Worm (Caenorhabditis elegans) whole organism, young adult: ENCODE measurements around the gene C36A4.4.
A peak's percentile ranks its signal among the peaks of the same experiment; 100 is the strongest.

Experiments
- C06A6.2 ChIP-seq: fragments of 200-800 bp; sonication (Bioruptor generic); conservative IDR thresholded peaks from 2 replicates; pipeline ENCODE4 v1.3.6; 2022; ENCODE audit warnings: missing genetic modification characterization, missing compliant biosample characterization
- C17E4.6 ChIP-seq: fragments of 200-800 bp; sonication (Bioruptor generic); IDR thresholded peaks from 2 replicates; pipeline ENCODE4 v1.3.6; 2022; ENCODE audit warnings: missing genetic modification reagents, missing genetic modification characterization, missing compliant biosample characterization
- D2030.7 ChIP-seq: fragments of 200-800 bp; sonication (Bioruptor generic); IDR thresholded peaks from 2 replicates; pipeline ENCODE4 v1.3.6; 2022; ENCODE audit warnings: missing genetic modification reagents, missing genetic modification characterization, missing compliant biosample characterization
- F39B2.1 ChIP-seq: fragments of 200-800 bp; sonication (Bioruptor generic); IDR thresholded peaks from 2 replicates; pipeline ENCODE4 v1.3.6; 2022; ENCODE audit warnings: missing genetic modification reagents, missing genetic modification characterization, missing compliant biosample characterization
- F49E8.2 ChIP-seq: sonication (generic microtip); optimal IDR thresholded peaks from 3 replicates; lab custom pipeline; 2017; ENCODE audit warnings: missing genetic modification characterization, mild to moderate bottlenecking, missing compliant biosample characterization, antibody characterized with exemption, moderate library complexity; ENCODE audit not compliant: insufficient read depth
- F55B11.4 ChIP-seq: sonication (generic microtip); optimal IDR thresholded peaks from 2 replicates; lab custom pipeline; 2016; ENCODE audit warnings: missing compliant biosample characterization, missing genetic modification characterization, borderline replicate concordance; ENCODE audit not compliant: insufficient read depth
- K12H6.12 ChIP-seq: fragments of 200-800 bp; sonication (Bioruptor generic); optimal IDR thresholded peaks from 2 replicates; lab custom pipeline; 2018; ENCODE audit warnings: mild to moderate bottlenecking, missing genetic modification characterization, missing compliant biosample characterization
- T07F8.4 ChIP-seq: sonication (generic microtip); optimal IDR thresholded peaks from 2 replicates; lab custom pipeline; 2016; ENCODE audit warnings: mild to moderate bottlenecking, missing genetic modification characterization, moderate library complexity, missing compliant biosample characterization
- Y95B8A.8 ChIP-seq: fragments of 200-800 bp; sonication (Bioruptor generic); IDR thresholded peaks from 2 replicates; pipeline ENCODE4 v1.3.6; 2022; ENCODE audit warnings: missing genetic modification reagents, missing genetic modification characterization, missing compliant biosample characterization
- akir-1 ChIP-seq: fragments of 200-800 bp; sonication (Bioruptor generic); optimal IDR thresholded peaks from 2 replicates; lab custom pipeline; 2018; ENCODE audit warnings: mild to moderate bottlenecking, missing genetic modification characterization, moderate library complexity, missing compliant biosample characterization
- ama-1 ChIP-seq, 3 experiments: fragments of 150-350 bp in 1 of 3; sonication (generic microtip) in 2 of 3; optimal IDR thresholded peaks; 2 replicates each; lab custom pipeline; 2014 to 2018; ENCODE audit warnings: missing biosample characterization in 2 of 3, missing genetic modification characterization in 2 of 3, missing genetic modification reagents in 2 of 3
- bed-2 ChIP-seq: fragments of 200-800 bp; sonication (Bioruptor generic); IDR thresholded peaks from 2 replicates; pipeline ENCODE4 v1.3.6; 2022; ENCODE audit warnings: missing genetic modification reagents, missing genetic modification characterization, missing compliant biosample characterization
- cebp-1 ChIP-seq, 2 experiments: fragments of 200-800 bp in 1 of 2; sonication (Bioruptor generic) in 1 of 2; sonication (generic microtip) in 1 of 2; IDR thresholded peaks in 1 of 2; optimal IDR thresholded peaks in 1 of 2; 2 replicates each; pipeline versions ENCODE4 v1.3.6 to Lab custom; 2017 to 2022; ENCODE audit warnings: missing compliant biosample characterization in 2 of 2, missing genetic modification characterization in 2 of 2, mild to moderate bottlenecking in 1 of 2, missing genetic modification reagents in 1 of 2, moderate library complexity in 1 of 2
- cebp-2 ChIP-seq: fragments of 200-800 bp; sonication (Bioruptor generic); IDR thresholded peaks from 2 replicates; pipeline ENCODE4 v1.3.6; 2022; ENCODE audit warnings: missing genetic modification characterization, missing compliant biosample characterization
- ceh-100 ChIP-seq: fragments of 200-800 bp; sonication (Bioruptor generic); IDR thresholded peaks from 2 replicates; pipeline ENCODE4 v1.3.6; 2022; ENCODE audit warnings: missing genetic modification reagents, missing genetic modification characterization, missing compliant biosample characterization
- ceh-40 ChIP-seq: fragments of 200-800 bp; sonication (Bioruptor generic); IDR thresholded peaks from 2 replicates; pipeline ENCODE4 v1.3.6; 2022; ENCODE audit warnings: missing genetic modification characterization, missing compliant biosample characterization
- egrh-3 ChIP-seq: fragments of 200-800 bp; sonication (Bioruptor generic); IDR thresholded peaks from 2 replicates; pipeline ENCODE4 v1.3.6; 2022; ENCODE audit warnings: missing genetic modification reagents, missing genetic modification characterization, missing compliant biosample characterization
- fkh-3 ChIP-seq: sonication (generic microtip); optimal IDR thresholded peaks from 2 replicates; lab custom pipeline; 2016; ENCODE audit warnings: mild to moderate bottlenecking, missing genetic modification characterization, missing compliant biosample characterization
- him-1 ChIP-seq: sonication (generic microtip); optimal IDR thresholded peaks from 2 replicates; lab custom pipeline; 2016; ENCODE audit warnings: missing genotype, missing genetic modification reagents, missing genetic modification characterization, missing compliant biosample characterization
- hlh-12 ChIP-seq: sonication (generic microtip); optimal IDR thresholded peaks from 2 replicates; lab custom pipeline; 2016; ENCODE audit warnings: missing genetic modification characterization, missing compliant biosample characterization
- hmg-1.2 ChIP-seq: fragments of 200-800 bp; sonication (Bioruptor generic); IDR thresholded peaks from 2 replicates; pipeline ENCODE4 v1.3.6; 2022; ENCODE audit warnings: missing genetic modification reagents, missing genetic modification characterization, missing compliant biosample characterization
- hrde-1 ChIP-seq: sonication (generic microtip); optimal IDR thresholded peaks from 2 replicates; lab custom pipeline; 2016; ENCODE audit warnings: missing genetic modification characterization, mild to moderate bottlenecking, missing compliant biosample characterization, moderate library complexity, missing genotype, missing genetic modification reagents, borderline replicate concordance
- hsf-1 ChIP-seq: fragments of 200-800 bp; sonication (Bioruptor generic); IDR thresholded peaks from 2 replicates; pipeline ENCODE4 v1.3.6; 2022; ENCODE audit warnings: missing genetic modification reagents, missing genetic modification characterization, missing compliant biosample characterization
- lin-35 ChIP-seq, 3 experiments: fragments of 150-350 bp in 2 of 3; sonication (generic microtip) in 1 of 3; optimal IDR thresholded peaks; 2 replicates each; lab custom pipeline; 2014 to 2018; ENCODE audit warnings: missing biosample characterization in 3 of 3, missing genetic modification characterization in 3 of 3, missing genetic modification reagents in 3 of 3
- lin-40 ChIP-seq: sonication (generic microtip); optimal IDR thresholded peaks from 2 replicates; lab custom pipeline; 2016; ENCODE audit warnings: missing genetic modification characterization, mild to moderate bottlenecking, missing compliant biosample characterization, missing genotype, missing genetic modification reagents
- lin-54 ChIP-seq: fragments of 200-800 bp; sonication (Bioruptor generic); optimal IDR thresholded peaks from 2 replicates; lab custom pipeline; 2018; ENCODE audit warnings: mild to moderate bottlenecking, missing genetic modification characterization, missing compliant biosample characterization
- lsy-27 ChIP-seq: sonication (generic microtip); optimal IDR thresholded peaks from 2 replicates; lab custom pipeline; 2017; ENCODE audit warnings: missing genetic modification characterization, mild to moderate bottlenecking, missing compliant biosample characterization, antibody characterized with exemption, missing genotype, borderline replicate concordance; ENCODE audit not compliant: insufficient read depth
- mcd-1 ChIP-seq: fragments of 200-800 bp; sonication (Bioruptor generic); IDR thresholded peaks from 2 replicates; pipeline ENCODE4 v1.3.6; 2022; ENCODE audit warnings: missing genetic modification reagents, missing genetic modification characterization, missing compliant biosample characterization
- mes-4 ChIP-seq: sonication (generic microtip); optimal IDR thresholded peaks from 2 replicates; lab custom pipeline; 2016; ENCODE audit warnings: missing genotype, missing genetic modification characterization, missing compliant biosample characterization
- mxl-1 ChIP-seq: sonication (generic microtip); optimal IDR thresholded peaks from 2 replicates; lab custom pipeline; 2016; ENCODE audit warnings: missing genetic modification characterization, missing compliant biosample characterization
- nfya-1 ChIP-seq: sonication (generic microtip); optimal IDR thresholded peaks from 2 replicates; lab custom pipeline; 2017; ENCODE audit warnings: antibody characterized with exemption, missing compliant biosample characterization, missing genetic modification characterization, borderline replicate concordance; ENCODE audit not compliant: insufficient read depth
- nfyb-1 ChIP-seq: fragments of 200-800 bp; sonication (Bioruptor generic); IDR thresholded peaks from 2 replicates; pipeline ENCODE4 v1.3.6; 2022; ENCODE audit warnings: missing genetic modification reagents, missing genetic modification characterization, missing compliant biosample characterization
- nhr-120 ChIP-seq: fragments of 200-800 bp; sonication (Bioruptor generic); IDR thresholded peaks from 2 replicates; pipeline ENCODE4 v1.3.6; 2022; ENCODE audit warnings: missing genetic modification characterization, missing compliant biosample characterization
- nhr-179 ChIP-seq: sonication (generic microtip); optimal IDR thresholded peaks from 2 replicates; lab custom pipeline; 2016; ENCODE audit warnings: mild to moderate bottlenecking, missing genetic modification characterization, missing compliant biosample characterization
- nhr-80 ChIP-seq: sonication (generic microtip); optimal IDR thresholded peaks from 2 replicates; lab custom pipeline; 2016; ENCODE audit warnings: missing genetic modification characterization, missing compliant biosample characterization
- nhr-90 ChIP-seq: sonication (generic microtip); optimal IDR thresholded peaks from 2 replicates; lab custom pipeline; 2016; ENCODE audit warnings: missing genotype, mild to moderate bottlenecking, missing genetic modification characterization, missing compliant biosample characterization
- rpc-1 ChIP-seq, 2 experiments: fragments of 150-350 bp in 1 of 2; sonication (generic microtip) in 1 of 2; optimal IDR thresholded peaks; 2 replicates each; lab custom pipeline; 2014 to 2018; ENCODE audit warnings: missing biosample characterization in 1 of 2, missing genetic modification characterization in 1 of 2, missing genetic modification reagents in 1 of 2, missing genotype in 1 of 2
- sdz-38 ChIP-seq: sonication (generic microtip); optimal IDR thresholded peaks from 2 replicates; lab custom pipeline; 2016; ENCODE audit warnings: missing genotype, missing genetic modification characterization, missing compliant biosample characterization
- sea-2 ChIP-seq: fragments of 200-800 bp; sonication (Bioruptor generic); IDR thresholded peaks from 2 replicates; pipeline ENCODE4 v1.3.6; 2022; ENCODE audit warnings: missing genetic modification characterization, missing compliant biosample characterization
- somi-1 ChIP-seq: fragments of 200-800 bp; sonication (Bioruptor generic); optimal IDR thresholded peaks from 2 replicates; lab custom pipeline; 2018; ENCODE audit warnings: mild to moderate bottlenecking, missing genetic modification characterization, missing compliant biosample characterization
- tbp1 ChIP-seq: fragments of 200-800 bp; sonication (Bioruptor generic); optimal IDR thresholded peaks from 2 replicates; lab custom pipeline; 2018; ENCODE audit warnings: mild to moderate bottlenecking, missing genetic modification characterization, missing compliant biosample characterization
- tbx-9 ChIP-seq: sonication (generic microtip); optimal IDR thresholded peaks from 2 replicates; lab custom pipeline; 2016; ENCODE audit warnings: borderline replicate concordance, missing genetic modification characterization, inconsistent platforms, missing compliant biosample characterization
- tlf-1 ChIP-seq: fragments of 200-800 bp; sonication (Bioruptor generic); optimal IDR thresholded peaks from 2 replicates; lab custom pipeline; 2018; ENCODE audit warnings: mild to moderate bottlenecking, missing genetic modification characterization, missing compliant biosample characterization
- xnd-1 ChIP-seq: sonication (generic microtip); optimal IDR thresholded peaks from 2 replicates; lab custom pipeline; 2016; ENCODE audit warnings: missing genotype, missing genetic modification reagents, missing genetic modification characterization, missing compliant biosample characterization
- ztf-25 ChIP-seq: fragments of 200-800 bp; sonication (Bioruptor generic); IDR thresholded peaks from 2 replicates; pipeline ENCODE4 v1.3.6; 2022; ENCODE audit warnings: missing genetic modification reagents, missing genetic modification characterization, missing compliant biosample characterization
- ztf-28 ChIP-seq: fragments of 200-800 bp; sonication (Bioruptor generic); IDR thresholded peaks from 2 replicates; pipeline ENCODE4 v1.3.6; 2022; ENCODE audit warnings: missing genetic modification reagents, missing genetic modification characterization, missing compliant biosample characterization
- ztf-3 ChIP-seq: fragments of 200-800 bp; sonication (Bioruptor generic); optimal IDR thresholded peaks from 2 replicates; lab custom pipeline; 2018; ENCODE audit warnings: mild to moderate bottlenecking, missing genetic modification characterization, missing compliant biosample characterization

The C36A4.4 gene

DNA sequence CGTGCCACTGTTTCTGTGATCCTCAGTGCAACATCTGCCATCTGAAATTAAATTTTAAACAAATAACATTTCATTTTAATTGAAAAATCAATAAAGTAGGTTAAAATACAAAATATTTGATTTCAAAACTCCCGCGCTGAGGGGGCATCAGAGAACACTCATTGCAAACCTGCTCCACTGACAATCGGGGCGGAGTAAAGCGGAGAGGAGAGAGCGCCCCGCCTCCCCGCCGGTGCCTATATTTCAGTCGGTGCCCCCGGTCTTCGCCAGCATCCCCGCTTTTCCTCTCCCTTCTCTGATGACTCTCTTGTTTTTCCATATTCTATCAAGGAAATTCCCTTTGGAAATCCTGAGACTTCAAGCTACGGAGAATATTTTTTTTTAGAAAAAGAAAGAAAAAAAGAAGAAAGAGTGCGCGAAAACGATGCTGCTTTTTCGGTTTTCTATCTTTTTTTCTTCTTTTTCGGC is 19.5 kb upstream of the C36A4.4 start, which contains the start of gene brc-1 (continued):
- TF ChIP-seq F49E8.2 (tag; lab: Kevin White, UChicago) (no peak), cebp-2 (GFP tag; lab: Robert Waterston, UW) (no peak), xnd-1 (tag; lab: Kevin White, UChicago) (no peak), ztf-28 (no peak), mxl-1 (tag; lab: Kevin White, UChicago) (no peak), akir-1 (GFP tag; lab: Kevin White, UChicago) (no peak), tbx-9 (tag; lab: Kevin White, UChicago) (no peak), hrde-1 (tag; lab: Kevin White, UChicago) (no peak), tbp1 (GFP tag; lab: Kevin White, UChicago) (peak; percentile 51), mes-4 (tag; lab: Kevin White, UChicago) (no peak), sea-2 (no peak), C06A6.2 (GFP tag; lab: Robert Waterston, UW) (peak; percentile 79), fkh-3 (no peak), C17E4.6 (GFP tag; lab: Robert Waterston, UW) (no peak), somi-1 (GFP tag; lab: Kevin White, UChicago) (peak; percentile 41), hsf-1 (no peak), cebp-1 (GFP tag; IDR thresholded peaks at IDR 0.05; lab: Robert Waterston, UW) (peak; percentile 70), cebp-1 (tag; optimal IDR thresholded peaks at IDR 0.05; lab: Kevin White, UChicago) (peak; percentile 87), lin-35 (GFP tag; optimal IDR thresholded peaks at IDR 0.05; lab: Kevin White, UChicago) (peak in 2 of 3 experiments; percentile 41 to 92), nfya-1 (tag; lab: Kevin White, UChicago) (no peak), sdz-38 (no peak), lin-54 (GFP tag; lab: Kevin White, UChicago) (peak; percentile 91), egrh-3 (GFP tag; lab: Robert Waterston, UW) (peak; percentile 91), rpc-1 (optimal IDR thresholded peaks at IDR 0.05; lab: Kevin White, UChicago) (no peak), rpc-1 (tag; optimal IDR thresholded peaks at IDR 0.05; lab: Kevin White, UChicago) (no peak), bed-2 (no peak), ceh-40 (GFP tag; lab: Robert Waterston, UW) (no peak), ama-1 (optimal IDR thresholded peaks at IDR 0.05; lab: Kevin White, UChicago) (peak; percentile 93), ama-1 (GFP tag; optimal IDR thresholded peaks at IDR 0.05; lab: Kevin White, UChicago) (peak in 1 of 2 experiments; percentile 15), hmg-1.2 (GFP tag; lab: Robert Waterston, UW) (peak; percentile 57), lin-40 (tag; lab: Kevin White, UChicago) (peak; percentile 75), nhr-90 (tag; lab: Kevin White, UChicago) (peak; percentile 46), Y95B8A.8 (no peak), nhr-80 (tag; lab: Kevin White, UChicago) (peak; percentile 68), D2030.7 (GFP tag; lab: Robert Waterston, UW) (no peak), tlf-1 (GFP tag; lab: Kevin White, UChicago) (no peak), ztf-3 (GFP tag; lab: Kevin White, UChicago) (no peak), F39B2.1 (no peak), nhr-120 (GFP tag; lab: Robert Waterston, UW) (no peak), mcd-1 (GFP tag; lab: Robert Waterston, UW) (peak; percentile 97), F55B11.4 (no peak), nhr-179 (no peak), hlh-12 (no peak), K12H6.12 (tag; lab: Kevin White, UChicago) (peak; percentile 90), nfyb-1 (GFP tag; lab: Robert Waterston, UW) (peak; percentile 68), T07F8.4 (no peak), lsy-27 (tag; lab: Kevin White, UChicago) (no peak), ztf-25 (GFP tag; lab: Robert Waterston, UW) (no peak), ceh-100 (no peak), him-1 (tag; lab: Kevin White, UChicago) (no peak)
